Fruit fly (Drosophila melanogaster): ENCODE results near the gene CG6106.

DNA sequence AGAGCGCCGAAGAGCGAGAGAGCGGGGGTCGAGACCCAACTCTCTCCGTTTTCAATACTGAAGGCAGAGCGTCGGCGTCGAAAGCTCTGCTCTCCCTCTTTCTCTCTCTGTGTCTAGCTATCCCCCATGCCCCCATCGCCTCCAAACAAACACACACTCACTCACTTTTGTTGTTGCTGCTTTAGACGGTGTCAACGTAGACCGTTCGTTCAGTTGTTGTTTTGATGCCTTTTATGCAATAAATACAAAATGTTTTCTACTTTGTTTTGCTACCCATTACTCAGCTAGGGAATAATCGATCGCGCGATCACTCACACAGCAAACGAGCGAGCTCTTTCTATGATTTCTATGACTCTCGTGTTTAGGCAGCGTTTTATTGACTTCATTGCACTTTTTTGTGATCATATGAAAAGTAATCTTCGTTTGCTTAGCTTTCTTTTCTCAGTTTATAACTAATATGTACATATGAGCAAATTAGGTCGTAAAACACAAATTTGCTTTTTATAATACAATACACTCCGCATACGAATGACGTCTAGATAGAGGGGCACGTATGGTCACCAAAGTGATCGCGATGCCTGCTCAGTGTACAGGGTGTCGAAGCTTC lies 46.1 kb downstream of the CG6106 start:
- TF ChIP-seq sv (GFP tag; optimal IDR thresholded peaks at IDR 0.05) = no peak
- TF ChIP-seq dl (GFP tag; optimal IDR thresholded peaks at IDR 0.05; ENCODE audit: insufficient read depth in 1 of 2, partially characterized antibody in 2 of 2) = peak; percentile 90 to 93
- peak; percentile 91 for TF ChIP-seq br (GFP tag; optimal IDR thresholded peaks at IDR 0.05)
- no peak for TF ChIP-seq OdsH (GFP tag; optimal IDR thresholded peaks at IDR 0.05)
- TF ChIP-seq pan (optimal IDR thresholded peaks at IDR 0.05) = peak; percentile 70
- no peak for TF ChIP-seq CG32264 (GFP tag; optimal IDR thresholded peaks at IDR 0.05)
